Worm (Caenorhabditis elegans) whole organism, L4/young adult: ENCODE results near the gene Y54H5A.2.

ENCODE experiments used
- W03F9.2 ChIP-seq: fragments of 150-350 bp; optimal IDR thresholded peaks from 2 replicates; lab custom pipeline; 2014; ENCODE audit warnings: missing biosample characterization, missing genetic modification characterization
- dao-5 ChIP-seq: sonication (generic microtip); optimal IDR thresholded peaks from 2 replicates; lab custom pipeline; 2016; ENCODE audit warnings: missing genotype, missing genetic modification characterization, moderate library complexity, missing compliant biosample characterization
- him-1 ChIP-seq: sonication (generic microtip); optimal IDR thresholded peaks from 2 replicates; lab custom pipeline; 2016; ENCODE audit warnings: missing genotype, missing genetic modification reagents, missing genetic modification characterization, missing compliant biosample characterization

Y54H5A.2 gene

DNA sequence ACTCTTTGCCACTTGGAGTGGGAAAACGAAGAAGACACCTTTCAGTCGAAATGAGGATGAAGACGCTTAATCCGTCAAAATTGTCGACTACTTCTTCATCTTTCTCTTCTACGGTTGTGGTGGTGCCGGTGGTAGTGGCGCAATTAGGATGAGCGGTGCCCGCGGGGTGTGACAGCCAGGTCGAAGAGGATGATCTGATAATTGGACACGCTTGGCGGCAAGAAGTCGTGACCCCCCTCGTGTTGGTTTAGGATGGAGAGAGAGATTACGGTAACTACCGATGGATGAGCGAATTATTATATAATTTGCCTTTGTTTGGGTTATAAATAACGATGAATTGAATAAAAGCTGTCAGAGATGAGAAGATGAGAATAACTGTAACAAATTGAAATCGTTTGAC is 22.4 kb downstream of the Y54H5A.2 start:
- TF ChIP-seq W03F9.2 (tag; lab: Kevin White, UChicago), result no peak
- TF ChIP-seq dao-5 (tag; lab: Kevin White, UChicago), result no peak
- TF ChIP-seq him-1 (tag; lab: Kevin White, UChicago), result no peak

ce11 chrIII:5125759-5126158 is 23.6 kb downstream of the Y54H5A.2 start:
- TF ChIP-seq him-1 (tag; lab: Kevin White, UChicago), result no peak
- no peak for TF ChIP-seq W03F9.2 (tag; lab: Kevin White, UChicago)
- no peak for TF ChIP-seq dao-5 (tag; lab: Kevin White, UChicago)

- TF ChIP-seq W03F9.2 (tag; lab: Kevin White, UChicago), result no peak
- no peak for TF ChIP-seq dao-5 (tag; lab: Kevin White, UChicago)
- TF ChIP-seq him-1 (tag; lab: Kevin White, UChicago), result no peak
Measured at ce11 chrIII:5124385-5124784, 25.0 kb downstream of the Y54H5A.2 start.

DNA sequence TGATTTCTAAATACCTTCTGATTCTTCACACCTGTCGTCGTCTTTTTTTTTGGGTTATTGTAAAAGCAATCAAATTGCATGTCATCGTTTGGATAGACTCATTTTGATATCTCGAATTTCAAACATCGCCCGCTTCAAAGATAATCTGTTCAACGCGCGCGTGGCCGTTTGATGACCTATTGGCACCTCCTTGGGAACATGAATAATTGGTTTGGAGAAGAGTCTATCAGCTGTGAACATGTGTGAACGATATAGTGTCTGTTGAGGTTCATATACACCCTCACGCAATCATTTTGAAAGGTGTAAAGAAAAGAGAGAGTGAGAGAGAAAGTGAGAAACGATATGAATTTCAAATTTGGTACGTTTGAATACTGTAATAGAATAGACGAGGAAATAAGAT is 28.8 kb downstream of the Y54H5A.2 start:
- TF ChIP-seq him-1 (tag; lab: Kevin White, UChicago), result no peak
- no peak for TF ChIP-seq dao-5 (tag; lab: Kevin White, UChicago)
- TF ChIP-seq W03F9.2 (tag; lab: Kevin White, UChicago), result no peak

ce11 chrIII:5119063-5119462 is 30.3 kb downstream of the Y54H5A.2 start:
- TF ChIP-seq him-1 (tag; lab: Kevin White, UChicago), result no peak
- no peak for TF ChIP-seq dao-5 (tag; lab: Kevin White, UChicago)
- no peak for TF ChIP-seq W03F9.2 (tag; lab: Kevin White, UChicago)

- TF ChIP-seq dao-5 (tag; lab: Kevin White, UChicago), result no peak
- TF ChIP-seq W03F9.2 (tag; lab: Kevin White, UChicago), result no peak
- TF ChIP-seq him-1 (tag; lab: Kevin White, UChicago), result no peak
Measured at ce11 chrIII:5112998-5113397, 36.4 kb downstream of the Y54H5A.2 start.

ce11 chrIII:5112399-5112798 is 37.0 kb downstream of the Y54H5A.2 start:
- no peak for TF ChIP-seq dao-5 (tag; lab: Kevin White, UChicago)
- no peak for TF ChIP-seq W03F9.2 (tag; lab: Kevin White, UChicago)
- no peak for TF ChIP-seq him-1 (tag; lab: Kevin White, UChicago)

- TF ChIP-seq W03F9.2 (tag; lab: Kevin White, UChicago) (no peak), dao-5 (tag; lab: Kevin White, UChicago) (no peak), him-1 (tag; lab: Kevin White, UChicago) (no peak)
Measured at ce11 chrIII:5109401-5109800, 40.0 kb downstream of the Y54H5A.2 start, which contains the start of gene sax-2. Gene sax-2 (plus strand): TSS chrIII:5109701.

ce11 chrIII:5108746-5109145 is 40.6 kb downstream of the Y54H5A.2 start:
- TF ChIP-seq W03F9.2 (tag; lab: Kevin White, UChicago) (peak; percentile 70), him-1 (tag; lab: Kevin White, UChicago) (no peak)

- no peak for TF ChIP-seq W03F9.2 (tag; lab: Kevin White, UChicago)
Measured at ce11 chrIII:5107959-5108358, 41.4 kb downstream of the Y54H5A.2 start.

ce11 chrIII:5106893-5107471 is 42.4 kb downstream of the Y54H5A.2 start, which contains the start of gene dpy-17:
Gene dpy-17 (plus strand): TSS chrIII:5107330.
- TF ChIP-seq W03F9.2 (tag; lab: Kevin White, UChicago) (no peak), dao-5 (tag; lab: Kevin White, UChicago) (no peak), him-1 (tag; lab: Kevin White, UChicago) (no peak)

- TF ChIP-seq dao-5 (tag; lab: Kevin White, UChicago), result no peak
- no peak for TF ChIP-seq him-1 (tag; lab: Kevin White, UChicago)
- no peak for TF ChIP-seq W03F9.2 (tag; lab: Kevin White, UChicago)
Measured at ce11 chrIII:5105485-5105884, 43.9 kb downstream of the Y54H5A.2 start.

DNA sequence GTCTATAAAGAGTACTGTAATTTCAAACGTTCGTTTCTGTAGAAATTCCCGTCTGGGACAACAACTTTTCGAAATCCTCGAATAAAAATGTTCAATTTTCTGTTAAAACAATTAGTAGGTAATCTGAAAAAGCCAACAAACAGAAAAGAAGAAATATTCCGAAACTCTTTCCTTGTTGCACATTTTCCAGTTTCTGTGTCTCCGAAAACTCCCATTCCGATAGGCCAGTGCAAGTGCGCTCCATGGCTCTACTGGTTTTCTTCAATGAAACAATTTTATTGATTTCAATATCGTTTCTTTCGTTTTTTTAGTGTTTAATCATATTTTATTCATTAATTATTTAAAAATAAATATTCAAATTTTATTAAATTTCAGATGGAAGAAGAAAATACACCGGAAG is 46.8 kb downstream of the Y54H5A.2 start, which contains the start of gene F54D8.6:
TSS of gene F54D8.6 (plus strand) at position 370 of the 400 bp plus-strand sequence.
- TF ChIP-seq W03F9.2 (tag; lab: Kevin White, UChicago) (peak; percentile 40), dao-5 (tag; lab: Kevin White, UChicago) (no peak)

- TF ChIP-seq W03F9.2 (tag; lab: Kevin White, UChicago), result no peak
- no peak for TF ChIP-seq dao-5 (tag; lab: Kevin White, UChicago)
- TF ChIP-seq him-1 (tag; lab: Kevin White, UChicago), result no peak
Measured at ce11 chrIII:5099500-5099899, 49.9 kb downstream of the Y54H5A.2 start.
